Fruit fly (Drosophila melanogaster) whole organism, embryonic: ENCODE data around the gene drpr.

Source experiments
- CG14667 ChIP-seq: fragments of 200-800 bp; sonication (Bioruptor generic); IDR thresholded peaks from 2 replicates; pipeline ENCODE4 v1.3.6; 2022; ENCODE audit warnings: missing biosample characterization, missing genetic modification characterization
- CG16813 ChIP-seq: fragments of 200-800 bp; sonication (Bioruptor generic); IDR thresholded peaks from 3 replicates; pipeline ENCODE4 v1.3.6; 2022; ENCODE audit warnings: missing biosample characterization, missing genetic modification characterization; ENCODE audit not compliant: partially characterized antibody
- CG3281 ChIP-seq: fragments of 200-800 bp; sonication (Bioruptor generic); optimal IDR thresholded peaks from 3 replicates; lab custom pipeline; 2017; ENCODE audit warnings: missing biosample characterization, mild to moderate bottlenecking, missing genetic modification characterization
- CG4282 ChIP-seq: fragments of 200-800 bp; sonication (Bioruptor generic); optimal IDR thresholded peaks from 2 replicates; lab custom pipeline; 2016; ENCODE audit warnings: missing biosample characterization, missing genetic modification characterization
- Chrac-16 ChIP-seq: fragments of 200-800 bp; sonication (Bioruptor generic); optimal IDR thresholded peaks from 3 replicates; lab custom pipeline; 2016; ENCODE audit warnings: missing biosample characterization, missing genetic modification characterization
- Doc3 ChIP-seq: fragments of 200-800 bp; sonication (Bioruptor generic); IDR thresholded peaks from 3 replicates; pipeline ENCODE4 v1.3.6; 2022; ENCODE audit warnings: missing biosample characterization, missing genetic modification characterization; ENCODE audit not compliant: partially characterized antibody
- E2f2 ChIP-seq: fragments of 200-800 bp; sonication (Bioruptor generic); IDR thresholded peaks from 2 replicates; pipeline ENCODE4 v1.3.6; 2022; ENCODE audit warnings: missing biosample characterization, missing genetic modification characterization
- Ets65A ChIP-seq: fragments of 200-800 bp; sonication (Bioruptor generic); peaks from one replicate; lab custom pipeline; 2016; ENCODE audit warnings: missing biosample characterization, missing genetic modification characterization
- MTF-1 ChIP-seq: fragments of 200-800 bp; sonication (Bioruptor generic); optimal IDR thresholded peaks from 2 replicates; lab custom pipeline; 2018; ENCODE audit warnings: missing biosample characterization, mild to moderate bottlenecking, missing genetic modification characterization, borderline replicate concordance
- Med ChIP-seq: fragments of 200-800 bp; sonication (Bioruptor generic); peaks from one replicate; lab custom pipeline; 2016; ENCODE audit warnings: missing biosample characterization, missing genetic modification characterization, mild to moderate bottlenecking, inconsistent platforms, moderate library complexity
- Opbp ChIP-seq: fragments of 200-800 bp; sonication (Bioruptor generic); IDR thresholded peaks from 3 replicates; pipeline ENCODE4 v1.3.6; 2022; ENCODE audit warnings: missing biosample characterization, missing genetic modification characterization; ENCODE audit not compliant: partially characterized antibody
- Sox100B ChIP-seq: fragments of 200-800 bp; sonication (Bioruptor generic); optimal IDR thresholded peaks from 3 replicates; lab custom pipeline; 2018; ENCODE audit warnings: missing biosample characterization, mild to moderate bottlenecking, missing genetic modification characterization
- Xbp1 ChIP-seq: fragments of 200-800 bp; sonication (Bioruptor generic); optimal IDR thresholded peaks from 3 replicates; lab custom pipeline; 2016; ENCODE audit warnings: missing biosample characterization, mild to moderate bottlenecking, missing genetic modification characterization
- cato ChIP-seq: fragments of 200-800 bp; sonication (Bioruptor generic); optimal IDR thresholded peaks from 2 replicates; lab custom pipeline; 2016; ENCODE audit warnings: missing biosample characterization, missing genetic modification characterization, borderline replicate concordance
- chinmo ChIP-seq: fragments of 200-800 bp; sonication (Bioruptor generic); IDR thresholded peaks from 4 replicates; pipeline ENCODE4 v1.3.6; 2022; ENCODE audit warnings: missing biosample characterization, missing genetic modification characterization; ENCODE audit not compliant: partially characterized antibody
- grn ChIP-seq: fragments of 200-800 bp; sonication (Bioruptor generic); optimal IDR thresholded peaks from 3 replicates; lab custom pipeline; 2017; ENCODE audit warnings: missing biosample characterization, missing genetic modification characterization
- pita ChIP-seq: fragments of 200-800 bp; sonication (Bioruptor generic); optimal IDR thresholded peaks from 2 replicates; lab custom pipeline; 2017; ENCODE audit warnings: missing biosample characterization, mild to moderate bottlenecking, missing genetic modification characterization
- vvl ChIP-seq: fragments of 200-800 bp; sonication (Bioruptor generic); IDR thresholded peaks from 2 replicates; pipeline ENCODE4 v1.3.6; 2022; ENCODE audit warnings: missing biosample characterization, missing genetic modification characterization

drpr gene

dm6 chr3L:1668504-1668903, 62.4 kb downstream of the drpr start, which contains the start of gene RpL23A (continued):
- TF ChIP-seq MTF-1 (peak; percentile 97), grn (GFP tag; lab: Kevin White, UChicago) (peak; percentile 92), chinmo (no peak), CG14667 (GFP tag; lab: Robert Waterston, UW) (peak; percentile 85), CG16813 (GFP tag; lab: Robert Waterston, UW) (peak; percentile 62), Doc3 (GFP tag; lab: Robert Waterston, UW) (no peak), CG3281 (peak; percentile 94)

- TF ChIP-seq Sox100B (GFP tag; lab: Kevin White, UChicago) (no peak), Chrac-16 (GFP tag; lab: Kevin White, UChicago) (no peak), Opbp (GFP tag; lab: Robert Waterston, UW) (no peak), CG4282 (GFP tag; lab: Kevin White, UChicago) (no peak), Med (peak; percentile 43), Xbp1 (GFP tag; lab: Kevin White, UChicago) (no peak), cato (GFP tag; lab: Kevin White, UChicago) (no peak), vvl (GFP tag; lab: Robert Waterston, UW) (no peak), E2f2 (GFP tag; lab: Robert Waterston, UW) (no peak), pita (GFP tag; lab: Kevin White, UChicago) (no peak), Ets65A (GFP tag; lab: Kevin White, UChicago) (peak; percentile 46)
Observed at dm6 chr3L:1667423-1667822, 63.5 kb downstream of the drpr start.
